Worm (Caenorhabditis elegans) whole organism, L4 larva: ENCODE results near the gene Y39A3B.8.

Source experiments
- D1046.2 ChIP-seq: fragments of 200-800 bp; sonication (Bioruptor generic); IDR thresholded peaks from 2 replicates; pipeline ENCODE4 v1.3.6; 2022; ENCODE audit warnings: missing genetic modification characterization, missing compliant biosample characterization
- F37D6.2 ChIP-seq: sonication (generic microtip); optimal IDR thresholded peaks from 2 replicates; lab custom pipeline; 2016; ENCODE audit warnings: mild to moderate bottlenecking, missing genetic modification characterization, missing compliant biosample characterization
- F44E2.7 ChIP-seq: fragments of 200-800 bp; sonication (Bioruptor generic); IDR thresholded peaks from 2 replicates; pipeline ENCODE4 v2.1.2; 2022; ENCODE audit warnings: missing genetic modification characterization, missing compliant biosample characterization
- Y5F2A.4 ChIP-seq: fragments of 200-800 bp; sonication (Bioruptor generic); optimal IDR thresholded peaks from 2 replicates; lab custom pipeline; 2018; ENCODE audit warnings: mild to moderate bottlenecking, missing genetic modification characterization, missing compliant biosample characterization
- aha-1 ChIP-seq: fragments of 150-350 bp; peaks from one replicate; lab custom pipeline; 2014; ENCODE audit warnings: missing biosample characterization, missing genetic modification characterization
- aly-2 ChIP-seq: sonication (generic microtip); optimal IDR thresholded peaks from 2 replicates; lab custom pipeline; 2018; ENCODE audit warnings: missing biosample characterization, missing genetic modification characterization
- ceh-28 ChIP-seq: fragments of 150-350 bp; optimal IDR thresholded peaks from 2 replicates; lab custom pipeline; 2014; ENCODE audit warnings: missing biosample characterization, missing genetic modification reagents, missing genetic modification characterization
- ceh-32 ChIP-seq: sonication (generic microtip); optimal IDR thresholded peaks from 2 replicates; lab custom pipeline; 2016; ENCODE audit warnings: mild to moderate bottlenecking, missing genetic modification characterization, missing compliant biosample characterization; ENCODE audit not compliant: poor library complexity
- ceh-62 ChIP-seq: sonication (generic microtip); optimal IDR thresholded peaks from 2 replicates; lab custom pipeline; 2017; ENCODE audit warnings: missing biosample characterization, missing genetic modification characterization
- ceh-82 ChIP-seq: sonication (generic microtip); optimal IDR thresholded peaks from 2 replicates; lab custom pipeline; 2017; ENCODE audit warnings: missing biosample characterization, missing genetic modification characterization
- ces-1 ChIP-seq: fragments of 150-350 bp; sonication (generic microtip); optimal IDR thresholded peaks from 4 replicates; lab custom pipeline; 2014; ENCODE audit warnings: missing biosample characterization, missing genetic modification reagents, missing genetic modification characterization
- daf-16 ChIP-seq, 3 experiments: sonication (generic microtip); optimal IDR thresholded peaks; 2 replicates each; lab custom pipeline; 2016 to 2017; ENCODE audit warnings: missing genetic modification characterization in 3 of 3, missing genetic modification reagents in 3 of 3, mild to moderate bottlenecking in 2 of 3, missing compliant biosample characterization in 2 of 3, missing biosample characterization in 1 of 3, moderate library complexity in 1 of 3
- fkh-10 ChIP-seq: fragments of 150-350 bp; optimal IDR thresholded peaks from 2 replicates; lab custom pipeline; 2014; ENCODE audit warnings: missing biosample characterization, missing genetic modification reagents, missing genetic modification characterization
- fos-1 ChIP-seq: fragments of 150-350 bp; optimal IDR thresholded peaks from 2 replicates; lab custom pipeline; 2014; ENCODE audit warnings: missing biosample characterization, missing genetic modification characterization
- hlh-11 ChIP-seq: fragments of 200-800 bp; sonication (Bioruptor generic); optimal IDR thresholded peaks from 2 replicates; lab custom pipeline; 2018; ENCODE audit warnings: mild to moderate bottlenecking, missing genetic modification characterization, missing compliant biosample characterization
- jun-1 ChIP-seq: fragments of 150-350 bp; optimal IDR thresholded peaks from 2 replicates; lab custom pipeline; 2014; ENCODE audit warnings: missing biosample characterization, missing genetic modification reagents, missing genetic modification characterization
- lin-1 ChIP-seq: fragments of 200-800 bp; sonication (Bioruptor generic); IDR thresholded peaks from 2 replicates; pipeline ENCODE4 v1.3.6; 2022; ENCODE audit warnings: missing genetic modification reagents, missing genetic modification characterization, missing compliant biosample characterization
- lir-3 ChIP-seq: sonication (generic microtip); optimal IDR thresholded peaks from 2 replicates; lab custom pipeline; 2016; ENCODE audit warnings: mild to moderate bottlenecking, missing genetic modification characterization, missing compliant biosample characterization
- madf-5 ChIP-seq, 2 experiments: fragments of 200-800 bp; sonication (Bioruptor generic); IDR thresholded peaks; 2 replicates each; pipeline ENCODE4 v1.3.6; 2022; ENCODE audit warnings: missing compliant biosample characterization in 2 of 2, missing genetic modification characterization in 2 of 2
- madf-9 ChIP-seq: fragments of 200-800 bp; sonication (Bioruptor generic); conservative IDR thresholded peaks from 2 replicates; pipeline ENCODE4 v1.3.6; 2022; ENCODE audit warnings: missing genetic modification reagents, missing genetic modification characterization, missing compliant biosample characterization
- mes-2 ChIP-seq: sonication (generic microtip); optimal IDR thresholded peaks from 2 replicates; lab custom pipeline; 2016; ENCODE audit warnings: missing genotype, mild to moderate bottlenecking, missing genetic modification characterization, missing compliant biosample characterization; ENCODE audit not compliant: poor library complexity, severe bottlenecking
- mxl-3 ChIP-seq: fragments of 200-800 bp; sonication (Bioruptor generic); optimal IDR thresholded peaks from 2 replicates; lab custom pipeline; 2018; ENCODE audit warnings: mild to moderate bottlenecking, missing genetic modification characterization, missing compliant biosample characterization
- nhr-6 ChIP-seq: fragments of 150-350 bp; optimal IDR thresholded peaks from 2 replicates; lab custom pipeline; 2014; ENCODE audit warnings: missing biosample characterization, missing genetic modification characterization
- nhr-76 ChIP-seq: fragments of 150-350 bp; optimal IDR thresholded peaks from 2 replicates; lab custom pipeline; 2014; ENCODE audit warnings: missing biosample characterization, missing genetic modification characterization
- nhr-77 ChIP-seq: fragments of 150-350 bp; optimal IDR thresholded peaks from 2 replicates; lab custom pipeline; 2014; ENCODE audit warnings: missing biosample characterization, missing genetic modification characterization
- pha-4 ChIP-seq, 2 experiments: fragments of 150-350 bp in 1 of 2; fragments of 200-800 bp in 1 of 2; sonication (Bioruptor generic) in 1 of 2; IDR thresholded peaks in 1 of 2; optimal IDR thresholded peaks in 1 of 2; 2 replicates each; pipeline versions ENCODE4 v1.3.6 to Lab custom; 2014 to 2022; ENCODE audit warnings: missing genetic modification characterization in 2 of 2, missing genetic modification reagents in 2 of 2, missing biosample characterization in 1 of 2, missing compliant biosample characterization in 1 of 2
- saeg-2 ChIP-seq: fragments of 200-800 bp; sonication (Bioruptor generic); IDR thresholded peaks from 2 replicates; pipeline ENCODE4 v1.3.6; 2022; ENCODE audit warnings: missing genetic modification reagents, missing genetic modification characterization, missing compliant biosample characterization
- set-16 ChIP-seq: fragments of 200-800 bp; sonication (Bioruptor generic); IDR thresholded peaks from 2 replicates; pipeline ENCODE4 v1.3.6; 2022; ENCODE audit warnings: missing genetic modification reagents, missing genetic modification characterization, missing compliant biosample characterization
- skn-1 ChIP-seq: fragments of 150-350 bp; optimal IDR thresholded peaks from 2 replicates; lab custom pipeline; 2014; ENCODE audit warnings: missing biosample characterization, missing genetic modification characterization
- snpc-1.2 ChIP-seq: fragments of 200-800 bp; sonication (Bioruptor generic); IDR thresholded peaks from 2 replicates; pipeline ENCODE4 v1.3.6; 2022; ENCODE audit warnings: missing genetic modification reagents, missing genetic modification characterization, missing compliant biosample characterization
- spr-1 ChIP-seq: sonication (generic microtip); optimal IDR thresholded peaks from 2 replicates; lab custom pipeline; 2016; ENCODE audit warnings: mild to moderate bottlenecking, missing genetic modification characterization, missing compliant biosample characterization
- unc-62 ChIP-seq, 3 experiments: fragments of 150-350 bp in 1 of 3; sonication (generic microtip); optimal IDR thresholded peaks in 2 of 3; peaks in 1 of 3; 1 replicate in 1 of 3; 2 replicates in 2 of 3; lab custom pipeline; 2014 to 2017; ENCODE audit warnings: missing biosample characterization in 3 of 3, missing genetic modification characterization in 3 of 3, missing genetic modification reagents in 3 of 3, missing genotype in 1 of 3
- zip-2 ChIP-seq: fragments of 150-350 bp; optimal IDR thresholded peaks from 2 replicates; lab custom pipeline; 2014; ENCODE audit warnings: missing biosample characterization, missing genetic modification characterization

Gene Y39A3B.8

ce11 chrIII:2005729-2006128, 17.9 kb downstream of the Y39A3B.8 start, which contains the start of gene Y39A3B.1:
TSS of gene Y39A3B.1 (plus strand) at chrIII:2006029.
- TF ChIP-seq snpc-1.2 (GFP tag; lab: Robert Waterston, UW) (no peak), skn-1 (no peak), jun-1 (no peak), nhr-6 (tag; lab: Kevin White, UChicago) (no peak), pha-4 (GFP tag; IDR thresholded peaks at IDR 0.05; lab: Robert Waterston, UW) (no peak), pha-4 (tag; optimal IDR thresholded peaks at IDR 0.05; lab: Kevin White, UChicago) (no peak), mxl-3 (no peak), spr-1 (tag; lab: Kevin White, UChicago) (no peak), lin-1 (GFP tag; lab: Robert Waterston, UW) (no peak), ces-1 (GFP tag; lab: Kevin White, UChicago) (no peak), nhr-76 (tag; lab: Kevin White, UChicago) (no peak), F37D6.2 (tag; lab: Kevin White, UChicago) (no peak), fkh-10 (GFP tag; lab: Kevin White, UChicago) (no peak), lir-3 (no peak), Y5F2A.4 (GFP tag; lab: Kevin White, UChicago) (no peak), F44E2.7 (GFP tag; lab: Robert Waterston, UW) (no peak), zip-2 (no peak), madf-9 (GFP tag; lab: Robert Waterston, UW) (no peak), hlh-11 (tag; lab: Kevin White, UChicago) (no peak), ceh-62 (tag; lab: Kevin White, UChicago) (no peak)

- TF ChIP-seq ceh-28 (peak; percentile 89), nhr-77 (tag; lab: Kevin White, UChicago) (no peak), mxl-3 (no peak)
- TF ChIP-seq, all 104 proteins: peak for 1
These were observed 19.1 kb downstream of the Y39A3B.8 start for ce11 chrIII:2006937-2007336.

ce11 chrIII:2008334-2008733, 20.5 kb downstream of the Y39A3B.8 start:
- TF ChIP-seq set-16 (GFP tag; lab: Robert Waterston, UW) (peak; percentile 65), mes-2 (tag; lab: Kevin White, UChicago) (no peak)

- TF ChIP-seq unc-62 (GFP tag; optimal IDR thresholded peaks at IDR 0.05 in 1 of 2; lab: Kevin White, UChicago) (peak in 1 of 2 experiments; percentile 62), unc-62 (tag; optimal IDR thresholded peaks at IDR 0.05; lab: Kevin White, UChicago) (no peak), ceh-82 (no peak), fos-1 (tag; lab: Kevin White, UChicago) (no peak), madf-5 (GFP tag; IDR thresholded peaks at IDR 0.05; lab: Robert Waterston, UW) (no peak), daf-16 (GFP tag; optimal IDR thresholded peaks at IDR 0.05; lab: Kevin White, UChicago) (no peak), daf-16 (tag; optimal IDR thresholded peaks at IDR 0.05; lab: Kevin White, UChicago) (no peak), ceh-28 (peak; percentile 28)
These were observed 21.1 kb downstream of the Y39A3B.8 start for ce11 chrIII:2008894-2009293.

- TF ChIP-seq ceh-28 (peak; percentile 94), mes-2 (tag; lab: Kevin White, UChicago) (no peak)
- TF ChIP-seq, all 104 proteins: peak for 1
These were observed 24.8 kb downstream of the Y39A3B.8 start for ce11 chrIII:2012561-2012960.

ce11 chrIII:2013156-2013854, 25.5 kb downstream of the Y39A3B.8 start:
- TF ChIP-seq ceh-28 (peak; percentile 77), D1046.2 (GFP tag; lab: Robert Waterston, UW) (0 out of 2 replicates have a peak, but pooled peaks have one; percentile 65), set-16 (GFP tag; lab: Robert Waterston, UW) (peak; percentile 39), saeg-2 (GFP tag; lab: Robert Waterston, UW) (no peak), aly-2 (tag; lab: Kevin White, UChicago) (no peak), aha-1 (tag; lab: Kevin White, UChicago) (peak; percentile 69), ceh-32 (no peak)
